Worm (Caenorhabditis elegans) whole organism, late embryonic: ENCODE data around the gene C18D4.3.

ENCODE experiments used
- K02D7.2 ChIP-seq: sonication (generic microtip); optimal IDR thresholded peaks from 2 replicates; lab custom pipeline; 2017; ENCODE audit warnings: mild to moderate bottlenecking, missing genetic modification characterization, missing compliant biosample characterization
- K09A11.1 ChIP-seq: sonication (generic microtip); optimal IDR thresholded peaks from 2 replicates; lab custom pipeline; 2017; ENCODE audit warnings: antibody characterized with exemption, mild to moderate bottlenecking, missing genetic modification characterization, missing compliant biosample characterization; ENCODE audit not compliant: insufficient read depth
- T23F11.4 ChIP-seq: fragments of 200-800 bp; sonication (Bioruptor generic); optimal IDR thresholded peaks from 2 replicates; lab custom pipeline; 2018; ENCODE audit warnings: mild to moderate bottlenecking, missing genetic modification characterization, missing compliant biosample characterization
- Y22D7AL.16 ChIP-seq: sonication (generic microtip); optimal IDR thresholded peaks from 2 replicates; lab custom pipeline; 2016; ENCODE audit warnings: missing genetic modification characterization, missing compliant biosample characterization
- ama-1 ChIP-seq: fragments of 150-350 bp; optimal IDR thresholded peaks from 2 replicates; lab custom pipeline; 2014
- ceh-14 ChIP-seq: sonication (generic microtip); optimal IDR thresholded peaks from 2 replicates; lab custom pipeline; 2016; ENCODE audit warnings: missing genotype, missing genetic modification characterization, missing compliant biosample characterization
- ceh-2 ChIP-seq: sonication (generic microtip); optimal IDR thresholded peaks from 2 replicates; lab custom pipeline; 2016; ENCODE audit warnings: missing genotype, missing genetic modification characterization, missing compliant biosample characterization
- ceh-22 ChIP-seq: sonication (generic microtip); optimal IDR thresholded peaks from 2 replicates; lab custom pipeline; 2017; ENCODE audit warnings: missing biosample characterization, missing genetic modification characterization
- ceh-30 ChIP-seq: fragments of 150-350 bp; optimal IDR thresholded peaks from 2 replicates; lab custom pipeline; 2014; ENCODE audit warnings: missing biosample characterization, missing genetic modification characterization
- ceh-34 ChIP-seq: sonication (generic microtip); optimal IDR thresholded peaks from 2 replicates; lab custom pipeline; 2016; ENCODE audit warnings: mild to moderate bottlenecking, missing genetic modification characterization, missing compliant biosample characterization
- ceh-6 ChIP-seq: fragments of 200-800 bp; sonication (Bioruptor generic); optimal IDR thresholded peaks from 2 replicates; lab custom pipeline; 2018; ENCODE audit warnings: mild to moderate bottlenecking, missing genetic modification characterization, missing compliant biosample characterization
- ceh-9 ChIP-seq: sonication (generic microtip); optimal IDR thresholded peaks from 2 replicates; lab custom pipeline; 2016; ENCODE audit warnings: mild to moderate bottlenecking, missing genetic modification characterization, inconsistent platforms, missing compliant biosample characterization
- dmd-4 ChIP-seq: sonication (generic microtip); optimal IDR thresholded peaks from 2 replicates; lab custom pipeline; 2016; ENCODE audit warnings: borderline replicate concordance, missing genetic modification characterization, missing compliant biosample characterization
- elt-2 ChIP-seq: sonication (generic microtip); optimal IDR thresholded peaks from 2 replicates; lab custom pipeline; 2016; ENCODE audit warnings: missing genetic modification reagents, missing genetic modification characterization, missing compliant biosample characterization
- ets-4 ChIP-seq: sonication (generic microtip); optimal IDR thresholded peaks from 2 replicates; lab custom pipeline; 2016; ENCODE audit warnings: missing genetic modification characterization, missing compliant biosample characterization
- eyg-1 ChIP-seq: sonication (generic microtip); optimal IDR thresholded peaks from 2 replicates; lab custom pipeline; 2016; ENCODE audit warnings: missing genotype, missing genetic modification characterization, missing compliant biosample characterization
- fkh-10 ChIP-seq: fragments of 150-350 bp; optimal IDR thresholded peaks from 2 replicates; lab custom pipeline; 2014; ENCODE audit warnings: missing biosample characterization, missing genetic modification reagents, missing genetic modification characterization
- fkh-6 ChIP-seq: sonication (generic microtip); optimal IDR thresholded peaks from 2 replicates; lab custom pipeline; 2016; ENCODE audit warnings: missing genetic modification characterization, missing compliant biosample characterization
- gmeb-2 ChIP-seq: sonication (generic microtip); optimal IDR thresholded peaks from 2 replicates; lab custom pipeline; 2016; ENCODE audit warnings: missing genetic modification characterization, inconsistent platforms, missing compliant biosample characterization
- hlh-15 ChIP-seq: sonication (generic microtip); optimal IDR thresholded peaks from 2 replicates; lab custom pipeline; 2016; ENCODE audit warnings: missing genetic modification characterization, missing compliant biosample characterization
- hlh-8 ChIP-seq: sonication (generic microtip); optimal IDR thresholded peaks from 2 replicates; lab custom pipeline; 2016; ENCODE audit warnings: missing genotype, missing genetic modification characterization, missing compliant biosample characterization
- lim-6 ChIP-seq: sonication (generic microtip); optimal IDR thresholded peaks from 2 replicates; lab custom pipeline; 2016; ENCODE audit warnings: missing genetic modification characterization, missing compliant biosample characterization
- madf-2 ChIP-seq: sonication (generic microtip); optimal IDR thresholded peaks from 2 replicates; lab custom pipeline; 2017; ENCODE audit warnings: missing genetic modification characterization, missing compliant biosample characterization
- mec-3 ChIP-seq: sonication (generic microtip); optimal IDR thresholded peaks from 2 replicates; lab custom pipeline; 2016; ENCODE audit warnings: borderline replicate concordance, missing genetic modification characterization, missing compliant biosample characterization
- nfya-1 ChIP-seq: sonication (generic microtip); optimal IDR thresholded peaks from 2 replicates; lab custom pipeline; 2017; ENCODE audit warnings: missing genetic modification characterization, mild to moderate bottlenecking, missing compliant biosample characterization, antibody characterized with exemption, moderate library complexity
- nhr-11 ChIP-seq: fragments of 150-350 bp; optimal IDR thresholded peaks from 2 replicates; lab custom pipeline; 2014; ENCODE audit warnings: missing biosample characterization, missing genetic modification characterization
- nhr-232 ChIP-seq: sonication (generic microtip); optimal IDR thresholded peaks from 2 replicates; lab custom pipeline; 2016; ENCODE audit warnings: missing genetic modification characterization, missing compliant biosample characterization
- pag-3 ChIP-seq: sonication (generic microtip); optimal IDR thresholded peaks from 2 replicates; lab custom pipeline; 2016; ENCODE audit warnings: missing compliant biosample characterization, missing genetic modification characterization, borderline replicate concordance
- pat-9 ChIP-seq: fragments of 200-800 bp; sonication (Bioruptor generic); optimal IDR thresholded peaks from 2 replicates; lab custom pipeline; 2018; ENCODE audit warnings: mild to moderate bottlenecking, missing genetic modification characterization, moderate library complexity, missing compliant biosample characterization
- pax-1 ChIP-seq: fragments of 150-350 bp; optimal IDR thresholded peaks from 2 replicates; lab custom pipeline; 2014; ENCODE audit warnings: missing biosample characterization, missing genetic modification characterization
- pha-4 ChIP-seq: fragments of 150-350 bp; optimal IDR thresholded peaks from 2 replicates; lab custom pipeline; 2018; ENCODE audit warnings: missing biosample characterization, missing genetic modification reagents, missing genetic modification characterization
- pqm-1 ChIP-seq: sonication (generic microtip); optimal IDR thresholded peaks from 2 replicates; lab custom pipeline; 2016; ENCODE audit warnings: missing genetic modification characterization, missing compliant biosample characterization
- sox-2 ChIP-seq: fragments of 200-800 bp; sonication (Bioruptor generic); IDR thresholded peaks from 2 replicates; pipeline ENCODE4 v1.3.6; 2022; ENCODE audit warnings: missing genetic modification reagents, missing genetic modification characterization, missing compliant biosample characterization
- ttx-3 ChIP-seq: sonication (generic microtip); optimal IDR thresholded peaks from 2 replicates; lab custom pipeline; 2016; ENCODE audit warnings: missing genetic modification reagents, missing genetic modification characterization, missing compliant biosample characterization
- unc-3 ChIP-seq, 2 experiments: fragments of 200-800 bp in 1 of 2; sonication (Bioruptor generic) in 1 of 2; sonication (generic microtip) in 1 of 2; conservative IDR thresholded peaks in 1 of 2; optimal IDR thresholded peaks in 1 of 2; 2 replicates each; pipeline versions ENCODE4 v1.3.6 to Lab custom; 2016 to 2022; ENCODE audit warnings: missing compliant biosample characterization in 2 of 2, missing genetic modification characterization in 2 of 2, missing genetic modification reagents in 1 of 2
- unc-55 ChIP-seq: sonication (generic microtip); optimal IDR thresholded peaks from 2 replicates; lab custom pipeline; 2017; ENCODE audit warnings: missing biosample characterization, missing genetic modification reagents, missing genetic modification characterization
- unc-86 ChIP-seq: sonication (generic microtip); optimal IDR thresholded peaks from 2 replicates; lab custom pipeline; 2016; ENCODE audit warnings: missing genetic modification characterization, missing compliant biosample characterization
- zip-5 ChIP-seq: sonication (generic microtip); optimal IDR thresholded peaks from 2 replicates; lab custom pipeline; 2016; ENCODE audit warnings: missing genetic modification characterization, missing compliant biosample characterization

C18D4.3 gene

ce11 chrV:17533200-17533599, 614 bp upstream of the C18D4.3 start:
- TF ChIP-seq fkh-10 (GFP tag; lab: Kevin White, UChicago) (no peak), fkh-6 (no peak), ceh-2 (no peak), gmeb-2 (no peak), K09A11.1 (tag; lab: Kevin White, UChicago) (no peak), sox-2 (GFP tag; lab: Robert Waterston, UW) (no peak)

- no peak for TF ChIP-seq ceh-9 (tag; lab: Kevin White, UChicago)
- TF ChIP-seq ttx-3 (tag; lab: Kevin White, UChicago): no peak
- no peak for TF ChIP-seq hlh-8
- TF ChIP-seq zip-5 (tag; lab: Kevin White, UChicago): no peak
- no peak for TF ChIP-seq mec-3
- TF ChIP-seq pqm-1 (tag; lab: Kevin White, UChicago): no peak
- no peak for TF ChIP-seq eyg-1 (tag; lab: Kevin White, UChicago)
- TF ChIP-seq pha-4: no peak
- TF ChIP-seq Y22D7AL.16: no peak
- TF ChIP-seq ets-4 (tag; lab: Kevin White, UChicago): no peak
- no peak for TF ChIP-seq pax-1 (tag; lab: Kevin White, UChicago)
- TF ChIP-seq K02D7.2 (tag; lab: Kevin White, UChicago): no peak
- TF ChIP-seq lim-6 (tag; lab: Kevin White, UChicago): no peak
- TF ChIP-seq ceh-22 (tag; lab: Kevin White, UChicago): no peak
- no peak for TF ChIP-seq pat-9 (tag; lab: Kevin White, UChicago)
- no peak for TF ChIP-seq nhr-11 (tag; lab: Kevin White, UChicago)
- no peak for TF ChIP-seq madf-2 (tag; lab: Kevin White, UChicago)
- no peak for TF ChIP-seq elt-2 (tag; lab: Kevin White, UChicago)
- no peak for TF ChIP-seq ceh-30 (tag; lab: Kevin White, UChicago)
Observed at ce11 chrV:17531410-17531809, 1.2 kb downstream of the C18D4.3 start, which contains the start of gene C18D4.4. C18D4.4 (minus strand) TSS chrV:17531510.

ce11 chrV:17530486-17530885, 2.1 kb downstream of the C18D4.3 start, which contains the start of gene C18D4.12:
C18D4.12 (minus strand) TSS chrV:17530586.
- TF ChIP-seq pax-1 (tag; lab: Kevin White, UChicago): no peak
- no peak for TF ChIP-seq unc-55 (GFP tag; lab: Kevin White, UChicago)
- TF ChIP-seq ceh-14 (tag; lab: Kevin White, UChicago): no peak
- TF ChIP-seq gmeb-2: no peak
- no peak for TF ChIP-seq ceh-2
- TF ChIP-seq T23F11.4: no peak
- TF ChIP-seq eyg-1 (tag; lab: Kevin White, UChicago): no peak
- no peak for TF ChIP-seq nhr-232 (tag; lab: Kevin White, UChicago)

ce11 chrV:17527729-17528128, 4.9 kb downstream of the C18D4.3 start, which contains the start of gene srz-90:
srz-90 (plus strand) TSS chrV:17528029.
- no peak for TF ChIP-seq mec-3
- no peak for TF ChIP-seq fkh-10 (GFP tag; lab: Kevin White, UChicago)
- TF ChIP-seq nhr-232 (tag; lab: Kevin White, UChicago): no peak
- TF ChIP-seq unc-3 (GFP tag; conservative IDR thresholded peaks at IDR 0.05; lab: Robert Waterston, UW): no peak
- TF ChIP-seq unc-3 (tag; optimal IDR thresholded peaks at IDR 0.05; lab: Kevin White, UChicago): no peak
- no peak for TF ChIP-seq eyg-1 (tag; lab: Kevin White, UChicago)
- no peak for TF ChIP-seq ceh-9 (tag; lab: Kevin White, UChicago)
- TF ChIP-seq unc-86 (tag; lab: Kevin White, UChicago): no peak
- TF ChIP-seq ama-1 (lab: Kevin White, UChicago): no peak
- TF ChIP-seq K02D7.2 (tag; lab: Kevin White, UChicago): no peak
- TF ChIP-seq pag-3 (tag; lab: Kevin White, UChicago): no peak
- no peak for TF ChIP-seq ceh-14 (tag; lab: Kevin White, UChicago)
- TF ChIP-seq dmd-4: no peak
- TF ChIP-seq, all 69 proteins: peak for 0

- TF ChIP-seq nfya-1 (no peak), ceh-22 (tag; lab: Kevin White, UChicago) (no peak), ceh-6 (GFP tag; lab: Kevin White, UChicago) (no peak), hlh-15 (no peak), ceh-34 (tag; lab: Kevin White, UChicago) (no peak), pat-9 (tag; lab: Kevin White, UChicago) (no peak)
- TF ChIP-seq, all 69 proteins: peak for 0
Observed at ce11 chrV:17520735-17521134, 11.9 kb downstream of the C18D4.3 start, which contains the start of gene fbxa-136. fbxa-136 (plus strand) TSS chrV:17521035.
